Fruit fly (Drosophila melanogaster): ENCODE measurements around the gene CG11449.
A peak's percentile ranks its signal among the peaks of the same experiment; 100 is the strongest.

The CG11449 gene

dm6 chr3L:22466403-22466942 lies 12.3 kb downstream of the CG11449 start (continued):
- peak; percentile 34 for TF ChIP-seq CG3032 (tag; optimal IDR thresholded peaks at IDR 0.05)
- TF ChIP-seq pdm3 (GFP tag; optimal IDR thresholded peaks at IDR 0.05): peak; percentile 43
- peak; percentile 47 for TF ChIP-seq acj6 (GFP tag; optimal IDR thresholded peaks at IDR 0.05)
- peak; percentile 16 for TF ChIP-seq CG11902 (GFP tag; optimal IDR thresholded peaks at IDR 0.05)
- TF ChIP-seq esn (GFP tag; optimal IDR thresholded peaks at IDR 0.05): peak; percentile 31
- TF ChIP-seq CG6792 (GFP tag; optimal IDR thresholded peaks at IDR 0.05): no peak
- peak; percentile 71 for TF ChIP-seq Sox14 (GFP tag; optimal IDR thresholded peaks at IDR 0.05)
- peak; percentile 54; the same call in 1 of the 2 replicates for TF ChIP-seq CG15336 (GFP tag; IDR thresholded peaks at IDR 0.05)
- peak; percentile 57 for TF ChIP-seq Hr39 (GFP tag; optimal IDR thresholded peaks at IDR 0.05)
- TF ChIP-seq svp (GFP tag): peak; percentile 60
- TF ChIP-seq Eip93F (GFP tag; optimal IDR thresholded peaks at IDR 0.05): no peak
- TF ChIP-seq Smox (GFP tag; optimal IDR thresholded peaks at IDR 0.05): peak; percentile 50
- TF ChIP-seq cyc (GFP tag; optimal IDR thresholded peaks at IDR 0.05): peak; percentile 48
- peak; percentile 89 for TF ChIP-seq Eip78C (GFP tag)
- TF ChIP-seq Sox102F (GFP tag; optimal IDR thresholded peaks at IDR 0.05): peak; percentile 42
- peak; percentile 7 for TF ChIP-seq CG34406 (GFP tag; optimal IDR thresholded peaks at IDR 0.05)
- TF ChIP-seq Met (GFP tag; optimal IDR thresholded peaks at IDR 0.05): peak; percentile 62
- TF ChIP-seq CG31627 (GFP tag; optimal IDR thresholded peaks at IDR 0.05): peak; percentile 40
- no peak for TF ChIP-seq Gug (GFP tag; IDR thresholded peaks at IDR 0.05)
- peak; percentile 36 for TF ChIP-seq fd59A (GFP tag; optimal IDR thresholded peaks at IDR 0.05)
- TF ChIP-seq CG10631 (GFP tag; optimal IDR thresholded peaks at IDR 0.05): no peak
- TF ChIP-seq ss (GFP tag; optimal IDR thresholded peaks at IDR 0.05): peak; percentile 13 to 26
- peak; percentile 51 for TF ChIP-seq Ets96B (tag; optimal IDR thresholded peaks at IDR 0.05)
- peak; percentile 46 for TF ChIP-seq OdsH (GFP tag; optimal IDR thresholded peaks at IDR 0.05)
- peak; percentile 30 for TF ChIP-seq CG6276 (GFP tag; optimal IDR thresholded peaks at IDR 0.05)

- TF ChIP-seq CG31627 (GFP tag; optimal IDR thresholded peaks at IDR 0.05) (no peak), CG32006 (GFP tag; optimal IDR thresholded peaks at IDR 0.05) (no peak), Sox15 (GFP tag; optimal IDR thresholded peaks at IDR 0.05) (no peak), Met (GFP tag; optimal IDR thresholded peaks at IDR 0.05) (no peak)
Observed at dm6 chr3L:22468562-22468961, 14.4 kb downstream of the CG11449 start, which contains the start of gene CG11437. CG11437 (plus strand) TSS chr3L:22468862.

dm6 chr3L:22470299-22470791 lies 16.2 kb downstream of the CG11449 start, which contains the start of gene CG11426:
CG11426 (plus strand) TSS chr3L:22470556.
- TF ChIP-seq dsx (GFP tag; optimal IDR thresholded peaks at IDR 0.05; ENCODE audit: poor library complexity, severe bottlenecking) (peak; percentile 67), fkh (GFP tag; optimal IDR thresholded peaks at IDR 0.05) (peak; percentile 33), topi (GFP tag; optimal IDR thresholded peaks at IDR 0.05) (no peak)

- TF ChIP-seq Gug (GFP tag; IDR thresholded peaks at IDR 0.05) (no peak), CG32006 (GFP tag; optimal IDR thresholded peaks at IDR 0.05) (peak; percentile 52), CG6808 (GFP tag; optimal IDR thresholded peaks at IDR 0.05) (no peak), Ets21C (GFP tag; optimal IDR thresholded peaks at IDR 0.05) (no peak), Lpt (GFP tag; optimal IDR thresholded peaks at IDR 0.05) (no peak), Eip75B (GFP tag; optimal IDR thresholded peaks at IDR 0.05) (no peak), CG11294 (GFP tag; IDR thresholded peaks at IDR 0.05) (no peak; the same call in 1 of the 2 replicates), CG3032 (tag; optimal IDR thresholded peaks at IDR 0.05) (no peak), CG6163 (GFP tag; IDR thresholded peaks at IDR 0.05) (peak; percentile 34; the same call in 1 of the 3 replicates), dac (GFP tag; optimal IDR thresholded peaks at IDR 0.05) (no peak), fkh (GFP tag; optimal IDR thresholded peaks at IDR 0.05) (peak; percentile 37), fd59A (GFP tag; optimal IDR thresholded peaks at IDR 0.05) (no peak), achi (GFP tag; optimal IDR thresholded peaks at IDR 0.05) (no peak), Sox14 (GFP tag; optimal IDR thresholded peaks at IDR 0.05) (no peak), fd85E (GFP tag; optimal IDR thresholded peaks at IDR 0.05) (no peak), eg (GFP tag; IDR thresholded peaks at IDR 0.05) (0 out of 3 replicates have a peak, but pooled peaks have one; percentile 39), vri (GFP tag; optimal IDR thresholded peaks at IDR 0.05) (no peak), CG8632 (GFP tag; optimal IDR thresholded peaks at IDR 0.05) (peak; percentile 2), CG34406 (GFP tag; optimal IDR thresholded peaks at IDR 0.05) (no peak), CG15336 (GFP tag; IDR thresholded peaks at IDR 0.05) (0 out of 2 replicates have a peak, but pooled peaks have one; percentile 11)
Observed at dm6 chr3L:22471586-22472291, 17.6 kb downstream of the CG11449 start.
